Fruit fly (Drosophila melanogaster) whole organism, prepupa: Measurements from ENCODE around the gene Hsc70-3.

Experiments
- Blimp-1 ChIP-seq: fragments of 200-800 bp; sonication (Bioruptor generic); optimal IDR thresholded peaks from 3 replicates; lab custom pipeline; 2017; ENCODE audit warnings: missing biosample characterization, missing genetic modification characterization, mild to moderate bottlenecking, moderate library complexity, missing genetic modification reagents
- CG10669 ChIP-seq: fragments of 200-800 bp; sonication (Bioruptor generic); optimal IDR thresholded peaks from 3 replicates; lab custom pipeline; 2018; ENCODE audit warnings: missing biosample characterization, mild to moderate bottlenecking, missing genetic modification characterization, moderate library complexity
- CG11294 ChIP-seq: fragments of 200-800 bp; sonication (Bioruptor generic); IDR thresholded peaks from 2 replicates; pipeline ENCODE4 v1.3.6; 2022; ENCODE audit warnings: missing biosample characterization, missing genetic modification characterization
- CG11762 ChIP-seq: fragments of 200-800 bp; sonication (Bioruptor generic); optimal IDR thresholded peaks from 3 replicates; lab custom pipeline; 2016; ENCODE audit warnings: missing biosample characterization, missing genetic modification characterization; ENCODE audit not compliant: insufficient read depth
- CG11902 ChIP-seq: fragments of 200-800 bp; sonication (Bioruptor generic); optimal IDR thresholded peaks from 3 replicates; lab custom pipeline; 2016; ENCODE audit warnings: missing biosample characterization, missing genetic modification characterization
- CG15336 ChIP-seq: fragments of 200-800 bp; sonication (Bioruptor generic); IDR thresholded peaks from 2 replicates; pipeline ENCODE4 v1.3.6; 2022; ENCODE audit warnings: missing biosample characterization, missing genetic modification characterization
- CG1621 ChIP-seq: fragments of 200-800 bp; sonication (Bioruptor generic); optimal IDR thresholded peaks from 3 replicates; lab custom pipeline; 2018; ENCODE audit warnings: missing biosample characterization, mild to moderate bottlenecking, missing genetic modification characterization
- CG16779 ChIP-seq: fragments of 200-800 bp; sonication (Bioruptor generic); optimal IDR thresholded peaks from 3 replicates; lab custom pipeline; 2017; ENCODE audit warnings: missing biosample characterization, mild to moderate bottlenecking, missing genetic modification characterization
- CG3032 ChIP-seq: fragments of 200-800 bp; optimal IDR thresholded peaks from 2 replicates; lab custom pipeline; 2019; ENCODE audit warnings: missing biosample characterization, mild to moderate bottlenecking, missing genetic modification characterization, moderate library complexity
- CG31627 ChIP-seq: fragments of 200-800 bp; sonication (Bioruptor generic); optimal IDR thresholded peaks from 3 replicates; lab custom pipeline; 2016; ENCODE audit warnings: missing biosample characterization, missing genetic modification characterization
- CG34406 ChIP-seq: fragments of 200-800 bp; sonication (Bioruptor generic); optimal IDR thresholded peaks from 3 replicates; lab custom pipeline; 2016; ENCODE audit warnings: missing biosample characterization, missing genetic modification characterization
- CG6163 ChIP-seq: fragments of 200-800 bp; sonication (Bioruptor generic); IDR thresholded peaks from 3 replicates; pipeline ENCODE4 v1.3.6; 2022; ENCODE audit warnings: missing biosample characterization, missing genetic modification characterization
- CG6276 ChIP-seq: fragments of 200-800 bp; sonication (Bioruptor generic); optimal IDR thresholded peaks from 2 replicates; lab custom pipeline; 2017; ENCODE audit warnings: missing biosample characterization, mild to moderate bottlenecking, missing genetic modification characterization
- CG6808 ChIP-seq: fragments of 200-800 bp; sonication (Bioruptor generic); optimal IDR thresholded peaks from 3 replicates; lab custom pipeline; 2017; ENCODE audit warnings: missing biosample characterization, missing genetic modification characterization, mild to moderate bottlenecking, moderate library complexity, missing genetic modification reagents
- CG6854 ChIP-seq: fragments of 200-800 bp; sonication (Bioruptor generic); optimal IDR thresholded peaks from 2 replicates; lab custom pipeline; 2017; ENCODE audit warnings: missing biosample characterization, mild to moderate bottlenecking, missing genetic modification characterization
- CG7368 ChIP-seq: fragments of 200-800 bp; sonication (Bioruptor generic); optimal IDR thresholded peaks from 3 replicates; lab custom pipeline; 2016; ENCODE audit warnings: missing biosample characterization, missing genetic modification characterization
- CG8119 ChIP-seq: fragments of 200-800 bp; sonication (Bioruptor generic); IDR thresholded peaks from 3 replicates; pipeline ENCODE4 v1.3.6; 2022; ENCODE audit warnings: missing biosample characterization, missing genetic modification characterization
- Eip75B ChIP-seq: fragments of 200-800 bp; sonication (Bioruptor generic); optimal IDR thresholded peaks from 3 replicates; lab custom pipeline; 2016; ENCODE audit warnings: missing biosample characterization, missing genetic modification characterization
- Eip78C ChIP-seq: fragments of 200-800 bp; sonication (Bioruptor generic); peaks from one replicate; lab custom pipeline; 2016; ENCODE audit warnings: missing biosample characterization, missing genetic modification characterization
- Eip93F ChIP-seq: fragments of 200-800 bp; sonication (Bioruptor generic); optimal IDR thresholded peaks from 2 replicates; lab custom pipeline; 2016; ENCODE audit warnings: missing biosample characterization, mild to moderate bottlenecking, missing genetic modification characterization
- Ets21C ChIP-seq: fragments of 200-800 bp; sonication (Bioruptor generic); optimal IDR thresholded peaks from 3 replicates; lab custom pipeline; 2016; ENCODE audit warnings: missing biosample characterization, missing genetic modification characterization
- Ets96B ChIP-seq: fragments of 200-800 bp; optimal IDR thresholded peaks from 2 replicates; lab custom pipeline; 2019; ENCODE audit warnings: missing biosample characterization, mild to moderate bottlenecking, missing genetic modification characterization, moderate library complexity
- Hr38 ChIP-seq: sonication (Bioruptor generic); optimal IDR thresholded peaks from 2 replicates; lab custom pipeline; 2016; ENCODE audit warnings: missing biosample characterization, missing genetic modification characterization
- Hr39 ChIP-seq: fragments of 200-800 bp; sonication (Bioruptor generic); optimal IDR thresholded peaks from 2 replicates; lab custom pipeline; 2016; ENCODE audit warnings: missing biosample characterization, missing genetic modification characterization
- OdsH ChIP-seq: fragments of 200-800 bp; sonication (Bioruptor generic); optimal IDR thresholded peaks from 3 replicates; lab custom pipeline; 2016; ENCODE audit warnings: missing biosample characterization, missing genetic modification characterization
- Smox ChIP-seq: fragments of 200-800 bp; sonication (Bioruptor generic); optimal IDR thresholded peaks from 3 replicates; lab custom pipeline; 2016; ENCODE audit warnings: missing biosample characterization, missing genetic modification characterization
- Sox102F ChIP-seq: fragments of 200-800 bp; sonication (Bioruptor generic); optimal IDR thresholded peaks from 2 replicates; lab custom pipeline; 2016; ENCODE audit warnings: missing biosample characterization, mild to moderate bottlenecking, missing genetic modification characterization
- acj6 ChIP-seq: fragments of 200-800 bp; sonication (Bioruptor generic); optimal IDR thresholded peaks from 3 replicates; lab custom pipeline; 2016; ENCODE audit warnings: missing biosample characterization, missing genetic modification characterization
- cyc ChIP-seq: fragments of 200-800 bp; sonication (Bioruptor generic); optimal IDR thresholded peaks from 3 replicates; lab custom pipeline; 2016; ENCODE audit warnings: missing biosample characterization, missing genetic modification characterization
- esn ChIP-seq: fragments of 200-800 bp; sonication (Bioruptor generic); optimal IDR thresholded peaks from 2 replicates; lab custom pipeline; 2016; ENCODE audit warnings: missing biosample characterization, mild to moderate bottlenecking, missing genetic modification characterization, moderate library complexity
- fd59A ChIP-seq: fragments of 200-800 bp; sonication (Bioruptor generic); optimal IDR thresholded peaks from 2 replicates; lab custom pipeline; 2017; ENCODE audit warnings: missing biosample characterization, mild to moderate bottlenecking, missing genetic modification characterization, missing genetic modification reagents
- fd85E ChIP-seq: fragments of 200-800 bp; sonication (Bioruptor generic); optimal IDR thresholded peaks from 3 replicates; lab custom pipeline; 2016; ENCODE audit warnings: missing biosample characterization, missing genetic modification characterization
- fkh ChIP-seq: fragments of 200-800 bp; sonication (Bioruptor generic); optimal IDR thresholded peaks from 3 replicates; lab custom pipeline; 2017; ENCODE audit warnings: missing biosample characterization, mild to moderate bottlenecking, missing genetic modification characterization, moderate library complexity
- salr ChIP-seq, 2 experiments: fragments of 200-800 bp; sonication (Bioruptor generic); optimal IDR thresholded peaks; 3 replicates each; lab custom pipeline; 2016 to 2018; ENCODE audit warnings: missing biosample characterization in 2 of 2, missing genetic modification characterization in 2 of 2, mild to moderate bottlenecking in 1 of 2
- ss ChIP-seq, 2 experiments: fragments of 200-800 bp; sonication (Bioruptor generic); optimal IDR thresholded peaks; 2 replicates in 1 of 2; 3 replicates in 1 of 2; lab custom pipeline; 2017 to 2018; ENCODE audit warnings: mild to moderate bottlenecking in 2 of 2, missing biosample characterization in 2 of 2, missing genetic modification characterization in 2 of 2, moderate library complexity in 1 of 2
- svp ChIP-seq: fragments of 200-800 bp; sonication (Bioruptor generic); peaks from one replicate; lab custom pipeline; 2016; ENCODE audit warnings: missing biosample characterization, missing genetic modification characterization
- topi ChIP-seq: fragments of 200-800 bp; sonication (Bioruptor generic); optimal IDR thresholded peaks from 3 replicates; lab custom pipeline; 2016; ENCODE audit warnings: missing biosample characterization, missing genetic modification characterization

The Hsc70-3 gene

DNA sequence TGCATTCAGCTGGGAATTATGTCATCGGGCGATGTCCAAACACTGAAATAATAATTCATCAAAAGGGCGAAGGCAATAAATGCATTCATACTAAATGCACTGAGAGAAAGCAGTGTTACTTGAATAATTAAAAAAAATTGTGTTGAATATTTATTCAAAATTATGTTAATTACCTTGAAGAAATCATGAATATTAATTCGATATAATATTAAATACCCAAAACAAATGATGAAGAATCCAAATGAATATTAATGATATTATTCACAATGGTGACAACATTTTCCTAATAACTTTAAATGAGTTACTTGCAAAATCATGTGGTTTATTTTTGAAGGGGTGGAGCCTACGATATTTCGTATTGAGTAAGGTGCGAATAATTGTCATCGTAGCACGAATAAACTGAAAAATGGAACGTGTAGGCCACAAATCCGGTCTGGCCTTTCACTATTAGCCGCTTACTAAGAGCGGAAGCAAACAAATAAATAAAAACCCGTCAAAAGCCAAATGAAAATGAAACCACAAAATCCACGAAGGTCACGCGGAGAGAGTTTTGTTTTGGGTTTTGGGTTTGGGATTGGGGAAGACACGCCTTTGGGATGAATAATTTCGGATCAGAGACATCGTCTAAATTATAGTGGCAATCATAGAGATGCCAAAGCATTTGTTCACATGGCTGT lies 34.9 kb upstream of the Hsc70-3 start:
- TF ChIP-seq OdsH: no peak
- no peak for TF ChIP-seq CG1621 (tag; lab: Kevin White, UChicago)
- no peak for TF ChIP-seq CG7368 (GFP tag; lab: Kevin White, UChicago)
- no peak for TF ChIP-seq fkh (GFP tag; lab: Kevin White, UChicago)
- no peak for TF ChIP-seq CG11762
- TF ChIP-seq Eip78C (GFP tag; lab: Kevin White, UChicago): peak; percentile 14
- TF ChIP-seq svp (GFP tag; lab: Kevin White, UChicago): no peak

DNA sequence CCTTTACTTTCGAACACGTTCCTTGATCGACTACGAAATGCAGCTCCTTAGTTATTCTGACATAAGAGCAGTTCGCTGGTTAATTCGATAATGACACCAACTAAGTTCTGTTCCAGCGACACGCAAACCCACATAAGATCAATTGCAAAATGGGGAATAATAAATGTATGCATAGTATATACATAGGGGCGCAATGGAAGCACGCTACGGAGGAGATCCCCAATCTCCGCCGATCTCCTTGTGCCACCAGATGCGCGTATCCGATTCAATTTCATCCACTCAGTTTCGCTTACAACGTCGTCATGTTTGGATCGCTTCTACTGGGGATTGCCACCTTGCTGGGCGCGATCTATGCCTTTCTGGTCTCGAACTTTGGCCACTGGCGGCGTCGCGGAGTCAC lies 32.4 kb upstream of the Hsc70-3 start, which contains the start of gene Cyp28c1:
TSS of gene Cyp28c1 (plus strand) at position 301 of the 400 bp plus-strand sequence.
- TF ChIP-seq esn (GFP tag; lab: Kevin White, UChicago) (no peak), fkh (GFP tag; lab: Kevin White, UChicago) (no peak), CG16779 (tag; lab: Kevin White, UChicago) (no peak), CG11294 (GFP tag; lab: Robert Waterston, UW) (no peak), Ets96B (tag; lab: Kevin White, UChicago) (no peak), CG10669 (GFP tag; lab: Kevin White, UChicago) (no peak), topi (no peak), ss (GFP tag; optimal IDR thresholded peaks at IDR 0.05; lab: Kevin White, UChicago) (no peak), Hr38 (GFP tag; lab: Kevin White, UChicago) (no peak), OdsH (no peak), Eip75B (GFP tag; lab: Kevin White, UChicago) (no peak), CG6276 (GFP tag; lab: Kevin White, UChicago) (no peak)

DNA sequence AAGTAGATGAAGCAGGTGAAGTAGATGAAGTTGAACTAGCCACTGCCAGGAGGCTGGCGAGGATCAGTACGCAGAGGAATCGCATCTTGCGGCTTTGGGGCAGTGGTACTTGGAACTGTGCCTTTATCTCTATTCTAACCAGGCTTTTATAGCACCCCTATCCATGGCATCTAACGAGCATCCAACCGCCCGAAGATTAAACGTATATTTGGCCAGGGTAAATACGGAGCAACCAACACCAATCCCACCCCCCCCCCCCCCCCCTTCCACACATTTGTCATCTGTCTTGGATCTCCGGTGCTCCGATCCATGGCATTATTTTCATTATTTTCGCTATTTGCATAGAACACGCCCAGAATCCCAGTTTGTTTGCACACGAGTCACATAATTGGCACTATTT lies 31.0 kb upstream of the Hsc70-3 start, which contains the start of gene CG15741:
TSS of gene CG15741 (minus strand) at position 101 of the 400 bp plus-strand sequence.
- TF ChIP-seq CG3032 (tag; lab: Kevin White, UChicago): no peak
- TF ChIP-seq Ets21C: no peak
- no peak for TF ChIP-seq fkh (GFP tag; lab: Kevin White, UChicago)
- TF ChIP-seq cyc (GFP tag; lab: Kevin White, UChicago): no peak
- no peak for TF ChIP-seq CG15336 (GFP tag; lab: Robert Waterston, UW)
- TF ChIP-seq CG6163 (GFP tag; lab: Robert Waterston, UW): no peak
- TF ChIP-seq fd85E (GFP tag; lab: Kevin White, UChicago): no peak
- TF ChIP-seq Blimp-1 (GFP tag; lab: Kevin White, UChicago): no peak

DNA sequence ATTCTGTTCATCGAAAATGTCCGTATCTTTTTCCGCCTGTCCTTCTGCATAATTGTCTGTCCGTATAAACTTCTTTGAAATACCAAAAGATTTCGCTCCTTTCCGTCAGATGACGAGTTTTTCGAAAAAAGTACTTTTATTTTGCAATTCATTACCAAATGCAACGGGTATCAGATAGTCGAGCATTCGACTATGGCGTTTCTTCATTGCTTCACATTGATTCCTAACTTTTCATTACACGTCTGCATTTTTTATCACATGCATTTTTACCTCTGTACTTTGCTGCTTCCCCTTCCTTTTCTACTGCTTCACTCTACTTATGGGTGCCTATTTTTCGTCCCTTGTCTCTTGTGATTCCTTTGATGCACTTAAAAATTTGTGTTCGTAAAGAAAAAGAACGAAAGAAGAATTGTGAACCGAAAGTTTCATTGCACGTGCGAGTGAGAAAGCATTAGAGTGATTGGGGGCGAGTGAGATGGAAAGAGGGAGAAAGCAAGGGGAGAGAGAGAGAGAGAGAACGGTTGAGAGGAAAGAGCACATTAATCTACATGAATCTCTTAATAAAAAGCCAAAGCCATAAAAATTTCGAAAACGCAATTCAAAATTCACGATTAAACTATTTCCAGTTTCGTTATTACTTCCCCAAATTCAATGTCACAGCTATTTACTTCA lies 21.6 kb upstream of the Hsc70-3 start:
- TF ChIP-seq esn (GFP tag; lab: Kevin White, UChicago): no peak
- TF ChIP-seq Hr39 (GFP tag; lab: Kevin White, UChicago): no peak
- TF ChIP-seq Smox (GFP tag; lab: Kevin White, UChicago): no peak
- no peak for TF ChIP-seq CG16779 (tag; lab: Kevin White, UChicago)
- TF ChIP-seq acj6 (GFP tag; lab: Kevin White, UChicago): no peak

DNA sequence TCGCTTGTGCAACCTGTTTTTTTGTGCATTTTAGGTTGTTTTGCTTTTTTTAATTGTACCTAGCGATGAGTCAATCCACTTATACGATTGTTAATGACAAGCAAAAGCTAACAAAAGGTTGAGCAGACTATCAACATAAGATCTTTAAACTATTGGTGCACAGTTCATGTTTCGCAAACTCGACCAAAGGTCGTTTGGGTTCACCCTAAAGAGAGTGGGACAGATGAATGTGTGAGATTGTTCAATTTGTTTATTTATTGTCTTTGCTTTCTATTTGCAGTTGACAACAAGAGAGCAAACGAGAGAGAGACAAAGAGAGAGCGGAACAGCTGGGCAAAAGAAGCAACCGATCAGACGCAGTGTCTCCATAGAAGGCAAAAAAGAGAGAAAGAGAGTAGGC lies 16.1 kb upstream of the Hsc70-3 start:
- no peak for TF ChIP-seq Smox (GFP tag; lab: Kevin White, UChicago)
- TF ChIP-seq acj6 (GFP tag; lab: Kevin White, UChicago): no peak
- no peak for TF ChIP-seq ss (GFP tag; optimal IDR thresholded peaks at IDR 0.05; lab: Kevin White, UChicago)
- TF ChIP-seq svp (GFP tag; lab: Kevin White, UChicago): no peak
- TF ChIP-seq Blimp-1 (GFP tag; lab: Kevin White, UChicago): no peak
- peak; percentile 77 for TF ChIP-seq Eip78C (GFP tag; lab: Kevin White, UChicago)
- peak; percentile 72 for TF ChIP-seq CG8119 (GFP tag; lab: Robert Waterston, UW)
- no peak for TF ChIP-seq CG34406 (GFP tag; lab: Kevin White, UChicago)
- TF ChIP-seq CG16779 (tag; lab: Kevin White, UChicago): no peak
- TF ChIP-seq CG7368 (GFP tag; lab: Kevin White, UChicago): no peak
- TF ChIP-seq esn (GFP tag; lab: Kevin White, UChicago): peak; percentile 20
- peak; percentile 72 for TF ChIP-seq CG15336 (GFP tag; lab: Robert Waterston, UW)
- TF ChIP-seq fd85E (GFP tag; lab: Kevin White, UChicago): peak; percentile 1
- TF ChIP-seq OdsH: no peak
- TF ChIP-seq Eip93F (GFP tag; lab: Kevin White, UChicago): peak; percentile 71
- TF ChIP-seq CG31627 (GFP tag; lab: Kevin White, UChicago): peak; percentile 28
- no peak for TF ChIP-seq Ets21C
- no peak for TF ChIP-seq cyc (GFP tag; lab: Kevin White, UChicago)
- TF ChIP-seq CG10669 (GFP tag; lab: Kevin White, UChicago): no peak
- TF ChIP-seq Sox102F (GFP tag; lab: Kevin White, UChicago): no peak
- TF ChIP-seq Eip75B (GFP tag; lab: Kevin White, UChicago): no peak
- TF ChIP-seq fkh (GFP tag; lab: Kevin White, UChicago): no peak
- peak; percentile 17 for TF ChIP-seq CG3032 (tag; lab: Kevin White, UChicago)
- no peak for TF ChIP-seq CG11902 (GFP tag; lab: Kevin White, UChicago)
- peak; percentile 26 for TF ChIP-seq CG11762
- TF ChIP-seq CG6808: no peak
- no peak for TF ChIP-seq fd59A (GFP tag; lab: Kevin White, UChicago)
- peak; percentile 58 for TF ChIP-seq CG6854 (GFP tag; lab: Kevin White, UChicago)
- TF ChIP-seq salr (GFP tag; optimal IDR thresholded peaks at IDR 0.05; lab: Kevin White, UChicago): no peak
